Worm (Caenorhabditis elegans): Measurements from ENCODE around the gene ceph-41.

ceph-41 gene

DNA sequence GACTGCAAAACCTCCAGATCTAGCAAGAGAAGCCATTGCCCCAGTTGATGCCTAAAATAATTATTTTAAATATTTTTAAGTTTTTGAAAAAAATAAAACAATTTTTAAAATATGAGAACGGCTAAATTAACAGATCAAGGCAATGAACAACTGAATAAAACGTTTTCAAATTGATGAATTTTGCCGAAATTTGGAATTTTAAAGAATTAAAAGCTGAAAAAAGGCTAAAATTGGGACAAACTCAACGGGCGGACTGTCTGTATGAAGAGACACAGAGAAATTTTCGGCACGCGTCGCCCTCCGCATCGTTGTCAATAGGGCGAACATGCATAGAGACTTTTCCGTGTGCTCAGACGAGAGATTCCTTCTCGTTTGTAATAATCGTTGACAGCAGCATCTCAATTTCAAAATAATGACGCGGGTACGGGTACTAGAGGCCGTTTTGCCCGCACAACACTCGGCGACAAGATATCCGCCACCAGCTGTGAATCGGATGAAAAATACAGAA lies 9.1 kb downstream of the ceph-41 start, which contains the start of the genes isp-1 and islo-1 (continued):
- no peak for TF ChIP-seq nfya-2 (GFP tag; IDR thresholded peaks at IDR 0.05)
- no peak for TF ChIP-seq hlh-12 (tag; optimal IDR thresholded peaks at IDR 0.05)
- no peak for TF ChIP-seq lin-26 (GFP tag; IDR thresholded peaks at IDR 0.05)
- no peak for TF ChIP-seq let-526 (GFP tag; IDR thresholded peaks at IDR 0.05)
- no peak for TF ChIP-seq fkh-3 (tag; optimal IDR thresholded peaks at IDR 0.05)
- TF ChIP-seq B0019.2 (GFP tag; conservative IDR thresholded peaks at IDR 0.05): no peak
- no peak for TF ChIP-seq T07F8.4 (tag; optimal IDR thresholded peaks at IDR 0.05)
- no peak for TF ChIP-seq attf-3 (GFP tag; conservative IDR thresholded peaks at IDR 0.05)
- TF ChIP-seq nfya-1 (tag; optimal IDR thresholded peaks at IDR 0.05; ENCODE audit: borderline replicate concordance, insufficient read depth): no peak
- TF ChIP-seq madf-10 (tag; optimal IDR thresholded peaks at IDR 0.05): no peak
- TF ChIP-seq dpl-1 (GFP tag; optimal IDR thresholded peaks at IDR 0.05): peak; percentile 33
- TF ChIP-seq hmg-20 (GFP tag; IDR thresholded peaks at IDR 0.05): no peak
- TF ChIP-seq sea-2 (GFP tag; IDR thresholded peaks at IDR 0.05): no peak
- TF ChIP-seq ceh-58 (GFP tag; IDR thresholded peaks at IDR 0.05): no peak
- TF ChIP-seq ekl-4 (GFP tag; IDR thresholded peaks at IDR 0.05): no peak
- TF ChIP-seq nhr-120 (GFP tag; IDR thresholded peaks at IDR 0.05): no peak
- TF ChIP-seq ZK185.1 (tag; optimal IDR thresholded peaks at IDR 0.05; ENCODE audit: poor library complexity, severe bottlenecking): no peak
- no peak for TF ChIP-seq xnd-1 (tag; optimal IDR thresholded peaks at IDR 0.05)
- TF ChIP-seq C17E4.6 (GFP tag; IDR thresholded peaks at IDR 0.05): no peak
- TF ChIP-seq madf-8 (GFP tag; conservative IDR thresholded peaks at IDR 0.05): peak; percentile 13; the same call in 1 of the 2 replicates
- no peak for TF ChIP-seq F55B11.4 (tag; optimal IDR thresholded peaks at IDR 0.05; ENCODE audit: borderline replicate concordance, insufficient read depth)
- TF ChIP-seq hmg-1.2 (GFP tag; IDR thresholded peaks at IDR 0.05): peak; percentile 38; the same call in 1 of the 2 replicates
- no peak for TF ChIP-seq let-607 (tag; optimal IDR thresholded peaks at IDR 0.05)
- no peak for TF ChIP-seq snpc-1.1 (tag; optimal IDR thresholded peaks at IDR 0.05; ENCODE audit: insufficient read depth)
- no peak for TF ChIP-seq ceh-40 (GFP tag; IDR thresholded peaks at IDR 0.05)
- TF ChIP-seq ztf-22 (GFP tag; optimal IDR thresholded peaks at IDR 0.05): no peak
- TF ChIP-seq Y79H2A.3 (GFP tag; conservative IDR thresholded peaks at IDR 0.05): no peak
- TF ChIP-seq unc-130 (GFP tag; optimal IDR thresholded peaks at IDR 0.05): no peak
- no peak for TF ChIP-seq dpff-1 (tag; optimal IDR thresholded peaks at IDR 0.05)

DNA sequence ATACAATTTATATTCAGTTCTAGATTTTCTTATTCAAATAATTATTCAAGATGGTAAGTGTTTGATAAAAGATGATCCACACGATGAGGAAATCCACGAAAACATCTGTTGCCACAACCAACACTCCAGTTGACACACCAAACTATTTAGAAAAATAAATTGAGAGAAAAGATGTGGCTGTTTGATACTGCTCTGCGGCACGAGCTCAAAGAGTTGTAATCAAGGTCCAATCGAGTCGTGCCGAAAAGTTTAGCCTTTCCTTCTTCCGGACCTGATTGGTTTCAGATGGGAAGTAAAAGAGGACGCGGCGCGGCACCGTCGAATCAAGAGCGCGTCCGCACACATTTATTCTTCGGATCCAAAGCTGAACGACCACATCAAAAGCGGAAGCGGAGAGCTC lies 9.5 kb downstream of the ceph-41 start:
- TF ChIP-seq atf-7 (tag; optimal IDR thresholded peaks at IDR 0.05): no peak
- no peak for TF ChIP-seq F49E8.2 (tag; optimal IDR thresholded peaks at IDR 0.05; ENCODE audit: insufficient read depth)
- TF ChIP-seq Y56A3A.18 (GFP tag; IDR thresholded peaks at IDR 0.05): no peak
- no peak for TF ChIP-seq ekl-4 (GFP tag; IDR thresholded peaks at IDR 0.05)
- TF ChIP-seq rpc-1 (optimal IDR thresholded peaks at IDR 0.05): no peak
- no peak for TF ChIP-seq rpc-1 (tag; optimal IDR thresholded peaks at IDR 0.05)
- TF ChIP-seq madf-3 (GFP tag; IDR thresholded peaks at IDR 0.05): no peak
- no peak for TF ChIP-seq pha-4 (tag; optimal IDR thresholded peaks at IDR 0.05)
- no peak for TF ChIP-seq athp-1 (tag; optimal IDR thresholded peaks at IDR 0.05)

DNA sequence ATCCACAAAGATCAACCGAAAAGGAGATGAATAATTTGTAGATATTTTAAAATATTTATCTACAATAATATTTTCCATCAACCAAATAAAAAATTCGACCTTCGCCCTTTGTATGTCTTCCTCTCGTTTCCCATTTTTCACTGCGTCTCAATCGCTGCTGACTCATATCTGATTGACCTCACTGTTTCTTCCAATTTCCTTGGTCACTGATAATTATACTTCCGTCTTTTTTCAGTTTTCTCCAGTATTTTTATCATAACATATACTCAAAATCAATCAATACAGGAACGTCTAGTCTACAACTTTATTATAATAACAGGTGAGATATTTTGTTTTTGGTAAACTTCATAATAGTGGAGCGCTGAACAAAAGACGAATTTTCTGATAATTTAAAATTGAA lies 12.0 kb downstream of the ceph-41 start, which contains the start of gene pmk-3:
Gene pmk-3, plus strand, starts transcription at position 236 of the 400 bp plus-strand sequence.
- TF ChIP-seq B0261.1 (tag; optimal IDR thresholded peaks at IDR 0.05) (no peak), lsl-1 (GFP tag; optimal IDR thresholded peaks at IDR 0.05) (no peak), let-607 (tag; optimal IDR thresholded peaks at IDR 0.05) (peak in 1 of 2 experiments; percentile 19), cebp-2 (GFP tag; IDR thresholded peaks at IDR 0.05) (no peak), nhr-80 (tag; optimal IDR thresholded peaks at IDR 0.05) (peak; percentile 68), pha-4 (tag; optimal IDR thresholded peaks at IDR 0.05) (no peak), efl-1 (GFP tag; optimal IDR thresholded peaks at IDR 0.05) (no peak), C17E4.6 (GFP tag; IDR thresholded peaks at IDR 0.05) (no peak), F49E8.2 (tag; optimal IDR thresholded peaks at IDR 0.05; ENCODE audit: insufficient read depth) (no peak), F23B12.7 (tag; optimal IDR thresholded peaks at IDR 0.05; ENCODE audit: insufficient read depth) (peak; percentile 11)
